Worm (Caenorhabditis elegans) whole organism, late embryonic: ENCODE data around the gene C16C8.12.

ENCODE experiments used
- K09A11.1 ChIP-seq: sonication (generic microtip); optimal IDR thresholded peaks from 2 replicates; lab custom pipeline; 2017; ENCODE audit warnings: antibody characterized with exemption, mild to moderate bottlenecking, missing genetic modification characterization, missing compliant biosample characterization; ENCODE audit not compliant: insufficient read depth
- ahr-1 ChIP-seq: sonication (generic microtip); optimal IDR thresholded peaks from 2 replicates; lab custom pipeline; 2016; ENCODE audit warnings: missing genetic modification characterization, missing compliant biosample characterization
- ceh-19 ChIP-seq: fragments of 200-800 bp; sonication (Bioruptor generic); optimal IDR thresholded peaks from 2 replicates; lab custom pipeline; 2018; ENCODE audit warnings: mild to moderate bottlenecking, missing genetic modification characterization, missing compliant biosample characterization
- ceh-24 ChIP-seq: sonication (generic microtip); optimal IDR thresholded peaks from 2 replicates; lab custom pipeline; 2016; ENCODE audit warnings: mild to moderate bottlenecking, missing genetic modification characterization, missing compliant biosample characterization
- ceh-48 ChIP-seq: sonication (generic microtip); optimal IDR thresholded peaks from 2 replicates; lab custom pipeline; 2016; ENCODE audit warnings: missing genetic modification characterization, inconsistent platforms, missing compliant biosample characterization
- dve-1 ChIP-seq: sonication (generic microtip); optimal IDR thresholded peaks from 2 replicates; lab custom pipeline; 2017; ENCODE audit warnings: antibody characterized with exemption, mild to moderate bottlenecking, missing genetic modification characterization, missing compliant biosample characterization
- hlh-30 ChIP-seq: sonication (generic microtip); optimal IDR thresholded peaks from 2 replicates; lab custom pipeline; 2017; ENCODE audit warnings: antibody characterized with exemption, missing genetic modification characterization, missing compliant biosample characterization; ENCODE audit not compliant: insufficient read depth
- hlh-8 ChIP-seq: sonication (generic microtip); optimal IDR thresholded peaks from 2 replicates; lab custom pipeline; 2016; ENCODE audit warnings: missing genotype, missing genetic modification characterization, missing compliant biosample characterization
- pax-1 ChIP-seq: fragments of 150-350 bp; optimal IDR thresholded peaks from 2 replicates; lab custom pipeline; 2014; ENCODE audit warnings: missing biosample characterization, missing genetic modification characterization
- pqm-1 ChIP-seq: sonication (generic microtip); optimal IDR thresholded peaks from 2 replicates; lab custom pipeline; 2016; ENCODE audit warnings: missing genetic modification characterization, missing compliant biosample characterization
- sox-4 ChIP-seq: sonication (generic microtip); optimal IDR thresholded peaks from 2 replicates; lab custom pipeline; 2017; ENCODE audit warnings: mild to moderate bottlenecking, missing genetic modification characterization, inconsistent platforms, missing compliant biosample characterization
- tbx-2 ChIP-seq: sonication (generic microtip); optimal IDR thresholded peaks from 2 replicates; lab custom pipeline; 2016; ENCODE audit warnings: missing genetic modification characterization, missing compliant biosample characterization

- TF ChIP-seq pax-1 (tag; lab: Kevin White, UChicago) (no peak), pqm-1 (no peak), ceh-19 (GFP tag; lab: Kevin White, UChicago) (no peak), ahr-1 (tag; lab: Kevin White, UChicago) (no peak), ceh-48 (no peak), sox-4 (tag; lab: Kevin White, UChicago) (no peak), tbx-2 (tag; lab: Kevin White, UChicago) (no peak), ceh-24 (tag; lab: Kevin White, UChicago) (no peak), K09A11.1 (no peak), dve-1 (tag; lab: Kevin White, UChicago) (no peak), hlh-8 (no peak), hlh-30 (tag; lab: Kevin White, UChicago) (no peak)
These were observed 11.1 kb upstream of the C16C8.12 start, which contains the start of gene C16C8.27 for ce11 chrII:3441377-3441776.
